Fruit fly (Drosophila melanogaster): ENCODE measurements around the gene Yod1.

Yod1 gene

dm6 chr3L:5154917-5155613, 21.4 kb downstream of the Yod1 start (continued):
- TF ChIP-seq Fer3 (tag; optimal IDR thresholded peaks at IDR 0.05) = peak; percentile 74
- TF ChIP-seq corto (GFP tag; optimal IDR thresholded peaks at IDR 0.05) = no peak
- no peak for TF ChIP-seq ab (GFP tag; optimal IDR thresholded peaks at IDR 0.05)
- peak; percentile 49 for TF ChIP-seq CG4328 (GFP tag; optimal IDR thresholded peaks at IDR 0.05)
- peak; percentile 51 for TF ChIP-seq CG10654 (GFP tag; optimal IDR thresholded peaks at IDR 0.05)
- TF ChIP-seq oc (tag; optimal IDR thresholded peaks at IDR 0.05) = peak; percentile 65
- peak; percentile 91 for TF ChIP-seq Dbx (GFP tag; IDR thresholded peaks at IDR 0.05)
- no peak for TF ChIP-seq Pdp1 (GFP tag; optimal IDR thresholded peaks at IDR 0.05)
- peak; percentile 85 for TF ChIP-seq ken (GFP tag; IDR thresholded peaks at IDR 0.05)
- TF ChIP-seq Opbp (GFP tag; IDR thresholded peaks at IDR 0.05; ENCODE audit: partially characterized antibody) = no peak
- TF ChIP-seq CG17186 (GFP tag; optimal IDR thresholded peaks at IDR 0.05) = no peak
- peak; percentile 83 for TF ChIP-seq CG17359 (tag; optimal IDR thresholded peaks at IDR 0.05)
- TF ChIP-seq eve (GFP tag; optimal IDR thresholded peaks at IDR 0.05) = no peak
- no peak; the same call in 2 of the 3 replicates for TF ChIP-seq CG2889 (GFP tag; IDR thresholded peaks at IDR 0.05)
- TF ChIP-seq jigr1 (GFP tag; IDR thresholded peaks at IDR 0.05) = peak; percentile 61; the same call in 1 of the 3 replicates
- peak; percentile 7 for TF ChIP-seq sima (GFP tag; optimal IDR thresholded peaks at IDR 0.05)
- no peak for TF ChIP-seq CG11723 (GFP tag; optimal IDR thresholded peaks at IDR 0.05)
- peak; percentile 54 for TF ChIP-seq CG1647 (GFP tag; optimal IDR thresholded peaks at IDR 0.05)
- TF ChIP-seq emc (GFP tag; optimal IDR thresholded peaks at IDR 0.05) = no peak
- TF ChIP-seq tio (GFP tag; optimal IDR thresholded peaks at IDR 0.05) = no peak
- no peak for TF ChIP-seq MTF-1 (GFP tag; optimal IDR thresholded peaks at IDR 0.05; ENCODE audit: borderline replicate concordance)
- no peak for TF ChIP-seq sens-2 (GFP tag; IDR thresholded peaks at IDR 0.05)
- no peak for TF ChIP-seq Kr (GFP tag; optimal IDR thresholded peaks at IDR 0.05)
- TF ChIP-seq mam (GFP tag; optimal IDR thresholded peaks at IDR 0.05) = peak; percentile 82
- no peak for TF ChIP-seq CG8359 (GFP tag; optimal IDR thresholded peaks at IDR 0.05; ENCODE audit: borderline replicate concordance)
- TF ChIP-seq prd (optimal IDR thresholded peaks at IDR 0.05) = no peak
- no peak; the same call in 2 of the 3 replicates for TF ChIP-seq prd (GFP tag; IDR thresholded peaks at IDR 0.05)
- peak; percentile 53; the same call in 2 of the 3 replicates for TF ChIP-seq croc (GFP tag; conservative IDR thresholded peaks at IDR 0.05)
- no peak for TF ChIP-seq z (GFP tag; IDR thresholded peaks at IDR 0.05)
- TF ChIP-seq CG7745 (tag; optimal IDR thresholded peaks at IDR 0.05) = no peak
- TF ChIP-seq Nf-YC (tag; optimal IDR thresholded peaks at IDR 0.05) = peak; percentile 29
- peak; percentile 54 for TF ChIP-seq gsb-n (tag; optimal IDR thresholded peaks at IDR 0.05)
- peak; percentile 41 for TF ChIP-seq run (tag; optimal IDR thresholded peaks at IDR 0.05)
- TF ChIP-seq CG13894 (tag; optimal IDR thresholded peaks at IDR 0.05) = peak; percentile 86
- peak; percentile 75 for TF ChIP-seq CG10366 (GFP tag; IDR thresholded peaks at IDR 0.05)
- TF ChIP-seq CG6765 (GFP tag; optimal IDR thresholded peaks at IDR 0.05) = peak; percentile 18
- no peak; the same call in 1 of the 2 replicates for TF ChIP-seq ttk (GFP tag; IDR thresholded peaks at IDR 0.05)
- peak; percentile 61 for TF ChIP-seq fd96Cb (tag; optimal IDR thresholded peaks at IDR 0.05)
- no peak for TF ChIP-seq hb (GFP tag; IDR thresholded peaks at IDR 0.05; ENCODE audit: partially characterized antibody)
- peak; percentile 67 for TF ChIP-seq CG18619 (GFP tag; optimal IDR thresholded peaks at IDR 0.05)
- peak; percentile 91 for TF ChIP-seq HLH3B (GFP tag; IDR thresholded peaks at IDR 0.05)
- no peak for TF ChIP-seq Mad (GFP tag; optimal IDR thresholded peaks at IDR 0.05)
- TF ChIP-seq CG6689 (GFP tag; IDR thresholded peaks at IDR 0.05) = peak; percentile 82; the same call in 1 of the 2 replicates
- no peak for TF ChIP-seq bigmax (GFP tag; optimal IDR thresholded peaks at IDR 0.05)
- TF ChIP-seq vnd (GFP tag; IDR thresholded peaks at IDR 0.05; ENCODE audit: partially characterized antibody) = no peak
- no peak; the same call in 1 of the 2 replicates for TF ChIP-seq wdn (GFP tag; IDR thresholded peaks at IDR 0.05)
- peak; percentile 66 for TF ChIP-seq CG10979 (tag; optimal IDR thresholded peaks at IDR 0.05)
- peak; percentile 86 for TF ChIP-seq zfh1 (GFP tag; IDR thresholded peaks at IDR 0.05)
- TF ChIP-seq CG11695 (GFP tag; IDR thresholded peaks at IDR 0.05) = peak; percentile 69; the same call in 2 of the 3 replicates

Measured in whole organism, embryonic.